Fruit fly (Drosophila melanogaster) ovary, adult (tissue): ENCODE data around the gene Arfip.

Source experiments
- CG17801 ChIP-seq: fragments of 200-800 bp; optimal IDR thresholded peaks from 2 replicates; lab custom pipeline; 2019; ENCODE audit warnings: missing biosample characterization, mild to moderate bottlenecking, missing genetic modification characterization, moderate library complexity; ENCODE audit not compliant: partially characterized antibody

Gene Arfip

dm6 chr3R:11234918-11235371 is at the start of gene Arfip, which contains the start of gene CG17721:
TSS of gene Arfip (minus strand) at chr3R:11235013.
TSS of gene CG17721 (plus strand) at chr3R:11235140.
- TF ChIP-seq CG17801 (GFP tag; lab: Kevin White, UChicago), result no peak

- TF ChIP-seq CG17801 (GFP tag; lab: Kevin White, UChicago), result no peak
These were observed 47.1 kb upstream of the Arfip start for dm6 chr3R:11281887-11282286.

dm6 chr3R:11272667-11273066 is 37.9 kb upstream of the Arfip start:
- TF ChIP-seq CG17801 (GFP tag; lab: Kevin White, UChicago), result no peak

dm6 chr3R:11270574-11270973 is 35.8 kb upstream of the Arfip start:
- no peak for TF ChIP-seq CG17801 (GFP tag; lab: Kevin White, UChicago)

- TF ChIP-seq CG17801 (GFP tag; lab: Kevin White, UChicago), result no peak
These were observed 34.2 kb upstream of the Arfip start for dm6 chr3R:11269013-11269412.

- no peak for TF ChIP-seq CG17801 (GFP tag; lab: Kevin White, UChicago)
These were observed 28.8 kb upstream of the Arfip start for dm6 chr3R:11263579-11263978.

dm6 chr3R:11260966-11261530 is 26.2 kb upstream of the Arfip start:
- TF ChIP-seq CG17801 (GFP tag; lab: Kevin White, UChicago), result no peak

dm6 chr3R:11257537-11257936 is 22.7 kb upstream of the Arfip start:
- no peak for TF ChIP-seq CG17801 (GFP tag; lab: Kevin White, UChicago)

- no peak for TF ChIP-seq CG17801 (GFP tag; lab: Kevin White, UChicago)
These were observed 19.7 kb upstream of the Arfip start for dm6 chr3R:11254382-11254953.

dm6 chr3R:11253768-11254167 is 19.0 kb upstream of the Arfip start:
- TF ChIP-seq CG17801 (GFP tag; lab: Kevin White, UChicago), result no peak

- TF ChIP-seq CG17801 (GFP tag; lab: Kevin White, UChicago), result no peak
These were observed 12.1 kb upstream of the Arfip start for dm6 chr3R:11246865-11247264.

dm6 chr3R:11245803-11246202 is 11.0 kb upstream of the Arfip start:
- no peak for TF ChIP-seq CG17801 (GFP tag; lab: Kevin White, UChicago)

- TF ChIP-seq CG17801 (GFP tag; lab: Kevin White, UChicago), result no peak
These were observed 9.3 kb upstream of the Arfip start, which contains the start of the genes CG17734 and CG5214 for dm6 chr3R:11243951-11244660. TSS of gene CG17734 (minus strand) at chr3R:11243999. TSS of gene CG5214 (plus strand) at chr3R:11244302.

- TF ChIP-seq CG17801 (GFP tag; lab: Kevin White, UChicago), result no peak
These were observed 8.4 kb upstream of the Arfip start for dm6 chr3R:11243057-11243740.

dm6 chr3R:11240891-11241290 is 6.1 kb upstream of the Arfip start, which contains the start of the genes scpr-B and scpr-A:
TSS of gene scpr-B (minus strand) at chr3R:11240991.
TSS of gene scpr-A (plus strand) at chr3R:11241183.
- TF ChIP-seq CG17801 (GFP tag; lab: Kevin White, UChicago), result no peak
